Worm (Caenorhabditis elegans): ENCODE data around the gene T25E12.6.

DNA sequence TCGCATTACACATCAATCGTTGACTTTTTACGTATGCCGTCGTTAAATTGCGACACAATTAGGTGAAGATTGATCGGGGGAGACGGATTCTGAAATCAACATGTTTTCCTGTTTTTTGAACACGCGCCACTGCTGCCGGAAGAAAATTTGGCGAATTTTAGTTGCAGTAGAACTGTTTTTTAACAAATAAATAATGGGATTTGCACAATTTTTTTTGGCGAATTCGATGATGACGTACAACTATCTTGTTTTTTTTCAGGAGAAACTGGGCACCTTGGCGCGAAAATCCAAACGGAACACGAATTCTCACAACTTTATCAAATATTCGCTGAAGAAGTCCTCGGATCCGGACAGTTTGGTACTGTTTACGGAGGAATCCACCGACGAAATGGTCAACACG is 43.8 kb downstream of the T25E12.6 start:
- no peak for TF ChIP-seq tab-1 (GFP tag; IDR thresholded peaks at IDR 0.05)
- TF ChIP-seq T22C8.4 (GFP tag; IDR thresholded peaks at IDR 0.05): no peak
- TF ChIP-seq ref-1 (GFP tag; conservative IDR thresholded peaks at IDR 0.05): no peak
- TF ChIP-seq klf-2 (GFP tag; conservative IDR thresholded peaks at IDR 0.05): no peak
- TF ChIP-seq flt-1 (GFP tag; IDR thresholded peaks at IDR 0.05): no peak
- TF ChIP-seq med-1 (GFP tag; optimal IDR thresholded peaks at IDR 0.05; ENCODE audit: insufficient read depth): no peak
